Worm (Caenorhabditis elegans): ENCODE data around the gene nuo-4.

nuo-4 gene

DNA sequence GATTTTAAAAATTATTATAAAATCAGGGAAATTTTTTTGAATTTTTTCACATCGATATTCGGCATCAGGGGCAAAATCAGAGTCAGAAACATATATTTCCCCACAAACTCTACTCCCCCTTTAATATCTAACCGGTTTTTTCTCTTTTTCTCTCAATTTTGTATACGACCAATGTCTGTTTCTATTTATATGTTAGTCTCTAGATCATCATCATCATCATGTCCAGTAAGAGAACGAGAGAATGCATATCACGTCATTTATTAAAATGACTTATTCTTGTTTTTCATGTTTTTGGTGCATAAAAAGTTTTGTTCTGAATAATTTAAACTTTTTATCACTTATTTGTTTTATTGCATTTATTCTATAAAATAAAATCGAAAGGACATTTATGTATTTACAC lies 6.0 kb downstream of the nuo-4 start:
- TF ChIP-seq egl-27 (tag; optimal IDR thresholded peaks at IDR 0.05) (peak; percentile 26), unc-55 (GFP tag; optimal IDR thresholded peaks at IDR 0.05) (no peak), fos-1 (tag; optimal IDR thresholded peaks at IDR 0.05) (peak; percentile 0), nhr-77 (tag; optimal IDR thresholded peaks at IDR 0.05) (no peak), nhr-12 (tag; optimal IDR thresholded peaks at IDR 0.05) (no peak), Y55F3AM.14 (GFP tag; optimal IDR thresholded peaks at IDR 0.05) (no peak), nhr-25 (tag; optimal IDR thresholded peaks at IDR 0.05) (peak; percentile 56), ztf-4 (tag; optimal IDR thresholded peaks at IDR 0.05) (peak; percentile 45)

ce11 chrIII:7150162-7150561 lies 8.4 kb downstream of the nuo-4 start:
- TF ChIP-seq ZK546.5 (tag; optimal IDR thresholded peaks at IDR 0.05) (no peak), unc-55 (GFP tag; optimal IDR thresholded peaks at IDR 0.05) (no peak), ama-1 (optimal IDR thresholded peaks at IDR 0.05) (no peak), nhr-11 (tag; optimal IDR thresholded peaks at IDR 0.05) (no peak), unc-62 (GFP tag; optimal IDR thresholded peaks at IDR 0.05) (no peak)

DNA sequence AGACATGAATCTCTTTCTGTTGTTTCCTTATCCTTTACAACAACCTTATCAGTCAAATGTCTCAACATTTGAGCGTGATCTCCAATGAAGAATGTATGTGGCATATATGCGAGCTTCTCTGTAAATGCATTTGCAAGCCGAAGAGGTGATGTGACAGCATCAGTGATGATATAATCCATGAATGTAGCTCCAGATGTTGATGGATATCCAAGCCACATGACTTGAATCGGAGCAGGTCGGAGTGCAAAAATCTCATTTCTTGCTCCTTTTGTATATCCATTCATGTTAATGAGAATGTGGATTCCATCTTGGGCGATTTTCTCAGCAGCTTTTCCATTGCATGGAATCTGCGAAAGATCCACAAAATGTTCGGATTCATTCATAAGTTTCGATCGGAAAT lies 10.4 kb downstream of the nuo-4 start:
- TF ChIP-seq nhr-25 (tag; optimal IDR thresholded peaks at IDR 0.05), result no peak
- TF ChIP-seq ceh-82 (tag; optimal IDR thresholded peaks at IDR 0.05), result no peak
- TF ChIP-seq nhr-21 (tag; optimal IDR thresholded peaks at IDR 0.05), result no peak
- no peak for TF ChIP-seq fos-1 (tag; optimal IDR thresholded peaks at IDR 0.05)
- no peak for TF ChIP-seq crh-2 (tag; optimal IDR thresholded peaks at IDR 0.05)
- TF ChIP-seq lin-39 (tag; optimal IDR thresholded peaks at IDR 0.05), result no peak
- no peak for TF ChIP-seq mab-5 (tag; optimal IDR thresholded peaks at IDR 0.05)
- TF ChIP-seq lsy-2 (tag; optimal IDR thresholded peaks at IDR 0.05), result no peak
- no peak for TF ChIP-seq nhr-12 (tag; optimal IDR thresholded peaks at IDR 0.05)
- TF ChIP-seq lin-11 (tag; optimal IDR thresholded peaks at IDR 0.05), result no peak
- TF ChIP-seq mbf-1 (tag; optimal IDR thresholded peaks at IDR 0.05), result no peak
- TF ChIP-seq ama-1 (optimal IDR thresholded peaks at IDR 0.05), result no peak
- TF ChIP-seq ztf-1 (GFP tag; conservative IDR thresholded peaks at IDR 0.05), result no peak
- TF ChIP-seq snpc-4 (tag; optimal IDR thresholded peaks at IDR 0.05), result no peak
- no peak for TF ChIP-seq skn-1 (tag; optimal IDR thresholded peaks at IDR 0.05)
- TF ChIP-seq peb-1 (tag; optimal IDR thresholded peaks at IDR 0.05), result no peak
- TF ChIP-seq Y55F3AM.14 (GFP tag; optimal IDR thresholded peaks at IDR 0.05), result no peak
- no peak for TF ChIP-seq dmd-4 (tag; optimal IDR thresholded peaks at IDR 0.05)
- TF ChIP-seq zag-1 (tag; optimal IDR thresholded peaks at IDR 0.05), result no peak

DNA sequence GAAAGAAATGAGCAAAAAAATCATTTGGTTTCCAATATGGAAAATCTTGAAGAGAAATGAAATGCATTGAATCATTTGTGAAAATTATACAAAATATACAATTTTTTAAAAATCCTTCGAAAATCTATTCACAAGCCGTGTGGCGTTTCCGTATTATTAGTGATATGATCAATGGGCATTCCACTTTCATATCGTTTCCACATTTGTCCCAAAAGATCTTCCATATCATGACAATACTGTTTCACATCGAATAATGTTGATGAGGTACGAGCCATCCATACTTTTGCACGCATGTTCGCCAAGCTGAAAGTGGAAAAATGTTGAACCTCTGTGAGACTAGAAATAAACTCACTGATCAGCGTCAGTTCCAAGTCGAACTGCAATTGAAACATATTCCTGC lies 12.3 kb downstream of the nuo-4 start:
- TF ChIP-seq mab-5 (tag; optimal IDR thresholded peaks at IDR 0.05), result no peak
- TF ChIP-seq lin-11 (tag; optimal IDR thresholded peaks at IDR 0.05), result no peak
- TF ChIP-seq gmeb-1 (tag; optimal IDR thresholded peaks at IDR 0.05), result no peak
- TF ChIP-seq nhr-21 (tag; optimal IDR thresholded peaks at IDR 0.05), result no peak
- no peak for TF ChIP-seq nhr-77 (tag; optimal IDR thresholded peaks at IDR 0.05)
- no peak for TF ChIP-seq ZK546.5 (tag; optimal IDR thresholded peaks at IDR 0.05)
- TF ChIP-seq mdl-1 (tag; optimal IDR thresholded peaks at IDR 0.05), result no peak
- TF ChIP-seq nhr-6 (tag; optimal IDR thresholded peaks at IDR 0.05), result no peak
- TF ChIP-seq R02D3.7 (tag; optimal IDR thresholded peaks at IDR 0.05), result no peak
- no peak for TF ChIP-seq nhr-129 (tag; optimal IDR thresholded peaks at IDR 0.05)

DNA sequence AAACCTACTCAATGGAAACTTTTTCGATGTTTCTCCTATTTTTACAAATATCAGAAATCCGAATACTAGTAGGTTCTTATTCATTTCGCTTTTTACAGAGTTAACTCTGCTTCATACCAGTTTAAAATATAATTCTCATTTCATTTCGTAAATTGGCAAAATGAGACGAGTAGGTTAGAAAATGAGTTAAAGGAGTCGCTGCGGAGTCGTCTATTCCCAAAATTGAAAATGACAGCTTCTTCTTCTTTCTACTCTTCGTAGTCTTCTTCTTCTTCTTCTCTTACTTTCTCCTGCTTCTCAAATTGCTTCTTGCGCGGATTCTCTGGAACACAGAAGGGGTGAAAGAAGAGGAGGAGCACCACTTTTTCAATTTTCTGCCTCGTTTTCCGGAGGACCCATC lies 13.9 kb downstream of the nuo-4 start, which contains the start of gene glr-2:
glr-2 (minus strand) TSS at position 211 of the 400 bp plus-strand sequence.
- TF ChIP-seq nhr-25 (tag; optimal IDR thresholded peaks at IDR 0.05) (no peak), Y55F3AM.14 (GFP tag; optimal IDR thresholded peaks at IDR 0.05) (no peak), fos-1 (tag; optimal IDR thresholded peaks at IDR 0.05) (no peak), elt-1 (tag; optimal IDR thresholded peaks at IDR 0.05) (no peak), F13H6.1 (tag; optimal IDR thresholded peaks at IDR 0.05) (no peak), nhr-10 (tag; optimal IDR thresholded peaks at IDR 0.05) (no peak), unc-55 (GFP tag; optimal IDR thresholded peaks at IDR 0.05) (no peak), zag-1 (tag; optimal IDR thresholded peaks at IDR 0.05) (no peak), skn-1 (tag; optimal IDR thresholded peaks at IDR 0.05) (no peak), ceh-82 (tag; optimal IDR thresholded peaks at IDR 0.05) (no peak), dmd-4 (tag; optimal IDR thresholded peaks at IDR 0.05) (no peak), nhr-12 (tag; optimal IDR thresholded peaks at IDR 0.05) (no peak), peb-1 (tag; optimal IDR thresholded peaks at IDR 0.05) (no peak), ztf-1 (GFP tag; conservative IDR thresholded peaks at IDR 0.05) (no peak), crh-2 (tag; optimal IDR thresholded peaks at IDR 0.05) (no peak)

All from whole organism, L2 larva.